Worm (Caenorhabditis elegans) whole organism, L3 larva: ENCODE measurements around the gene col-128.

Experiments
- R02D3.7 ChIP-seq: fragments of 150-350 bp; optimal IDR thresholded peaks from 2 replicates; lab custom pipeline; 2014; ENCODE audit warnings: missing biosample characterization, missing genetic modification characterization
- aly-2 ChIP-seq: fragments of 150-350 bp; optimal IDR thresholded peaks from 2 replicates; lab custom pipeline; 2014; ENCODE audit warnings: missing biosample characterization, missing genetic modification characterization
- ama-1 ChIP-seq: fragments of 150-350 bp; optimal IDR thresholded peaks from 2 replicates; lab custom pipeline; 2018
- ceh-16 ChIP-seq: sonication (generic microtip); optimal IDR thresholded peaks from 2 replicates; lab custom pipeline; 2017; ENCODE audit warnings: missing biosample characterization, missing genetic modification characterization
- ceh-28 ChIP-seq: fragments of 150-350 bp; optimal IDR thresholded peaks from 2 replicates; lab custom pipeline; 2014; ENCODE audit warnings: missing biosample characterization, missing genetic modification reagents, missing genetic modification characterization
- ceh-82 ChIP-seq: fragments of 150-350 bp; optimal IDR thresholded peaks from 2 replicates; lab custom pipeline; 2014; ENCODE audit warnings: missing biosample characterization, missing genetic modification characterization
- ceh-9 ChIP-seq: sonication (generic microtip); optimal IDR thresholded peaks from 2 replicates; lab custom pipeline; 2018; ENCODE audit warnings: missing biosample characterization, missing genetic modification characterization
- daf-12 ChIP-seq: fragments of 150-350 bp; optimal IDR thresholded peaks from 2 replicates; lab custom pipeline; 2014; ENCODE audit warnings: missing biosample characterization, missing genetic modification reagents, missing genetic modification characterization
- egl-27 ChIP-seq: sonication (generic microtip); optimal IDR thresholded peaks from 4 replicates; lab custom pipeline; 2017; ENCODE audit warnings: missing biosample characterization, missing genetic modification reagents, missing genetic modification characterization
- egl-5 ChIP-seq: fragments of 150-350 bp; optimal IDR thresholded peaks from 2 replicates; lab custom pipeline; 2017; ENCODE audit warnings: missing biosample characterization, missing genetic modification reagents, missing genetic modification characterization, inconsistent platforms
- elt-1 ChIP-seq: fragments of 150-350 bp; optimal IDR thresholded peaks from 2 replicates; lab custom pipeline; 2014; ENCODE audit warnings: missing biosample characterization, missing genetic modification characterization
- elt-2 ChIP-seq: sonication (generic microtip); optimal IDR thresholded peaks from 2 replicates; lab custom pipeline; 2016; ENCODE audit warnings: missing genetic modification reagents, mild to moderate bottlenecking, missing genetic modification characterization, missing compliant biosample characterization
- elt-3 ChIP-seq, 3 experiments: fragments of 150-350 bp in 1 of 3; sonication (generic microtip) in 2 of 3; optimal IDR thresholded peaks; 2 replicates in 2 of 3; 4 replicates in 1 of 3; lab custom pipeline; 2014 to 2017; ENCODE audit warnings: missing biosample characterization in 3 of 3, missing genetic modification characterization in 3 of 3
- eor-1 ChIP-seq, 2 experiments: fragments of 150-350 bp; optimal IDR thresholded peaks; 2 replicates each; lab custom pipeline; 2014 to 2018; ENCODE audit warnings: missing biosample characterization in 2 of 2, missing genetic modification characterization in 2 of 2
- fkh-10 ChIP-seq: sonication (generic microtip); optimal IDR thresholded peaks from 2 replicates; lab custom pipeline; 2017; ENCODE audit warnings: missing biosample characterization, missing genetic modification reagents, missing genetic modification characterization
- fkh-2 ChIP-seq: fragments of 150-350 bp; optimal IDR thresholded peaks from 2 replicates; lab custom pipeline; 2014; ENCODE audit warnings: missing biosample characterization, missing genetic modification reagents, missing genetic modification characterization
- jun-1 ChIP-seq: fragments of 150-350 bp; optimal IDR thresholded peaks from 2 replicates; lab custom pipeline; 2014; ENCODE audit warnings: missing biosample characterization, missing genetic modification reagents, missing genetic modification characterization
- lin-15B ChIP-seq: fragments of 150-350 bp; optimal IDR thresholded peaks from 2 replicates; lab custom pipeline; 2014; ENCODE audit warnings: missing biosample characterization, missing genetic modification characterization
- lin-39 ChIP-seq: fragments of 150-350 bp; optimal IDR thresholded peaks from 2 replicates; lab custom pipeline; 2018; ENCODE audit warnings: missing biosample characterization, missing genetic modification reagents, missing genetic modification characterization
- lsy-12 ChIP-seq: sonication (generic microtip); optimal IDR thresholded peaks from 2 replicates; lab custom pipeline; 2016; ENCODE audit warnings: mild to moderate bottlenecking, missing genetic modification characterization, missing compliant biosample characterization
- mdl-1 ChIP-seq: fragments of 150-350 bp; optimal IDR thresholded peaks from 2 replicates; lab custom pipeline; 2014; ENCODE audit warnings: missing biosample characterization, missing genetic modification characterization
- mml-1 ChIP-seq: fragments of 150-350 bp; sonication (generic microtip); optimal IDR thresholded peaks from 3 replicates; lab custom pipeline; 2014; ENCODE audit warnings: missing biosample characterization, missing genetic modification characterization
- nhr-11 ChIP-seq: fragments of 150-350 bp; optimal IDR thresholded peaks from 2 replicates; lab custom pipeline; 2014; ENCODE audit warnings: missing biosample characterization, missing genetic modification characterization
- nhr-23 ChIP-seq: fragments of 150-350 bp; optimal IDR thresholded peaks from 2 replicates; lab custom pipeline; 2014; ENCODE audit warnings: missing biosample characterization, missing genetic modification reagents, missing genetic modification characterization
- nhr-237 ChIP-seq: fragments of 150-350 bp; optimal IDR thresholded peaks from 2 replicates; lab custom pipeline; 2014; ENCODE audit warnings: missing biosample characterization, missing genetic modification characterization
- nhr-28 ChIP-seq: fragments of 150-350 bp; optimal IDR thresholded peaks from 2 replicates; lab custom pipeline; 2014; ENCODE audit warnings: missing biosample characterization, missing genetic modification characterization
- nhr-43 ChIP-seq: sonication (generic microtip); optimal IDR thresholded peaks from 2 replicates; lab custom pipeline; 2016; ENCODE audit warnings: mild to moderate bottlenecking, missing genetic modification characterization, missing compliant biosample characterization; ENCODE audit not compliant: poor library complexity, severe bottlenecking
- nhr-76 ChIP-seq: fragments of 150-350 bp; sonication (generic microtip); optimal IDR thresholded peaks from 5 replicates; lab custom pipeline; 2014; ENCODE audit warnings: missing biosample characterization, missing genetic modification characterization
- pqm-1 ChIP-seq: fragments of 150-350 bp; optimal IDR thresholded peaks from 2 replicates; lab custom pipeline; 2017; ENCODE audit warnings: missing biosample characterization, missing genetic modification characterization, inconsistent platforms
- sea-2 ChIP-seq: fragments of 150-350 bp; sonication (generic microtip); optimal IDR thresholded peaks from 4 replicates; lab custom pipeline; 2014; ENCODE audit warnings: missing biosample characterization, missing genetic modification reagents, missing genetic modification characterization
- skn-1 ChIP-seq: fragments of 150-350 bp; optimal IDR thresholded peaks from 2 replicates; lab custom pipeline; 2014; ENCODE audit warnings: missing biosample characterization, missing genetic modification characterization
- snpc-4 ChIP-seq: fragments of 150-350 bp; optimal IDR thresholded peaks from 2 replicates; lab custom pipeline; 2014; ENCODE audit warnings: missing biosample characterization, missing genetic modification characterization
- tbx-2 ChIP-seq: sonication (generic microtip); optimal IDR thresholded peaks from 2 replicates; lab custom pipeline; 2016; ENCODE audit warnings: mild to moderate bottlenecking, missing genetic modification characterization, missing compliant biosample characterization
- unc-39 ChIP-seq: sonication (generic microtip); optimal IDR thresholded peaks from 4 replicates; lab custom pipeline; 2017; ENCODE audit warnings: missing biosample characterization, missing genetic modification characterization
- unc-62 ChIP-seq: fragments of 150-350 bp; sonication (generic microtip); optimal IDR thresholded peaks from 4 replicates; lab custom pipeline; 2014; ENCODE audit warnings: missing biosample characterization, missing genetic modification reagents, missing genetic modification characterization
- zag-1 ChIP-seq: fragments of 150-350 bp; optimal IDR thresholded peaks from 2 replicates; lab custom pipeline; 2014; ENCODE audit warnings: missing biosample characterization, missing genetic modification characterization
- ztf-11 ChIP-seq: fragments of 150-350 bp; optimal IDR thresholded peaks from 2 replicates; lab custom pipeline; 2014; ENCODE audit warnings: missing biosample characterization, missing genetic modification characterization
- ztf-4 ChIP-seq: fragments of 150-350 bp; optimal IDR thresholded peaks from 2 replicates; lab custom pipeline; 2014; ENCODE audit warnings: missing biosample characterization, missing genetic modification characterization

The col-128 gene

DNA sequence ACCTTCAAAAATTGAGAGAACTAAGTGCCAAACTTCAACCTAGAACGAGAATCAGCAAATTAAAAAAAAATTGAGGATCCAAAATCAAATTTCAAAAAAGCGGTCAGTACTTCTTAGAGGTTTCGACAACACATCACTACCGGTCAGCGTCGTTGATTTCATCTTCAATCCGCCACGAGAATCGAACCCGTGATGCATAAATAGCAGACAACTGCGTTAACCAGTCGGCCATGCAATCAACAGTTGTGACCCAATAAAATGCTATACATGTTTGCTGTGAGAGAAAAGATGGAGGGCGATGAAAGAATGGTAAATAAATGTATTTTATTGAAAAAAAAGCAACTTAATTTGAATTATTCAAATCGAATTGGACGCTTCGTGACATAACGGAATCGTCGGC lies 2.1 kb downstream of the col-128 start (continued):
- TF ChIP-seq sea-2 (GFP tag; lab: Kevin White, UChicago) (no peak), eor-1 (tag; optimal IDR thresholded peaks at IDR 0.05; lab: Kevin White, UChicago) (no peak), ceh-9 (no peak), aly-2 (tag; lab: Kevin White, UChicago) (no peak), unc-39 (tag; lab: Kevin White, UChicago) (no peak)

DNA sequence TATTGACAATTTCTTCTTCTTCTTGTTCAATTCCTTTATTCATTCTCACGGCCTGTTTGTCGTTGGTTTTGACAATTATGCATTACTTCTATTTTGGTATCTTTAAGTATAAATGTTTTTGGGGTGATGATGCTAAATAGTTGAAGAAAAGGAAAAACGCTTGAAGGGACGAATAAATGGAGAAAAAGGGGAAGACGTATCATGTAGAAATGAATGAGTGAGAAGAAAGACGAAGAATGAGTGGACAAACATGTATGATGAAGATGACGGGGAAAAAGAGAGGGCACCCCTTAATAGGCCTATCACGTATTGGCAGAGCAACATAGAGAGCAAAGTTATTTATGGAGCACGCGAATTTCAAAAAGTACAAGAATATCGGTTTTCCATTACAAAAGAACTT lies 3.1 kb downstream of the col-128 start, which contains the start of gene M04B2.7:
Gene M04B2.7 (minus strand): TSS at position 101 of the 400 bp plus-strand sequence.
- TF ChIP-seq elt-3 (tag; optimal IDR thresholded peaks at IDR 0.05; lab: Kevin White, UChicago): no peak
- no peak for TF ChIP-seq eor-1 (tag; optimal IDR thresholded peaks at IDR 0.05; lab: Kevin White, UChicago)
- no peak for TF ChIP-seq nhr-23
- TF ChIP-seq pqm-1 (tag; lab: Kevin White, UChicago): no peak
- TF ChIP-seq ama-1 (lab: Kevin White, UChicago): no peak
- no peak for TF ChIP-seq lin-15B
- no peak for TF ChIP-seq ztf-4 (tag; lab: Kevin White, UChicago)
- no peak for TF ChIP-seq daf-12 (tag; lab: Kevin White, UChicago)
- TF ChIP-seq ztf-11 (tag; lab: Kevin White, UChicago): no peak
- no peak for TF ChIP-seq unc-39 (tag; lab: Kevin White, UChicago)
- no peak for TF ChIP-seq sea-2 (GFP tag; lab: Kevin White, UChicago)
- TF ChIP-seq mml-1 (tag; lab: Kevin White, UChicago): no peak
- no peak for TF ChIP-seq nhr-76 (tag; lab: Kevin White, UChicago)
- TF ChIP-seq zag-1 (tag; lab: Kevin White, UChicago): no peak
- no peak for TF ChIP-seq ceh-16 (tag; lab: Kevin White, UChicago)
- TF ChIP-seq fkh-10 (GFP tag; lab: Kevin White, UChicago): no peak
- no peak for TF ChIP-seq elt-2 (tag; lab: Kevin White, UChicago)
- TF ChIP-seq nhr-237 (tag; lab: Kevin White, UChicago): no peak
- TF ChIP-seq snpc-4: no peak
- TF ChIP-seq, all 47 proteins: peak for 0

DNA sequence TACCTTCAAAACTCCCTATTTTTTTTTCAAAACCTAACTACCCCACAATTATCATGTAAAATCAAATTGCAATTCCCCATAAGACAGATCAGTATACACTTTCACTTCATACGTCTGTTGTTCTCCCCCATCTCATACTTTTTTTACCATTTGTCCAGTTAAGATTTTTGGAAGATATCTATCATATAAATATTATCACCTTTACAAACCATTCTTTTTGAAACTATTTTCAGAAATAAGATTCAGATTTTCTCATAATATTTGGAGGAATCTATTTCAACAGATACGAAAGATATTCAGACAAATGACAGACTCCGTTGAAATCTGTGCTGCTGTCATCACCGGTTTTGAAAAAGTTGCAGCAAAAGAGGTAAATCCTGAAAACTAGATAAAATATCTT lies 24.0 kb downstream of the col-128 start, which contains the start of gene M04B2.2:
Gene M04B2.2 (plus strand): TSS at position 301 of the 400 bp plus-strand sequence.
- TF ChIP-seq lsy-12 (tag; lab: Kevin White, UChicago): no peak
- no peak for TF ChIP-seq egl-5 (tag; lab: Kevin White, UChicago)
- no peak for TF ChIP-seq daf-12 (tag; lab: Kevin White, UChicago)
- no peak for TF ChIP-seq ceh-82 (tag; lab: Kevin White, UChicago)
- TF ChIP-seq nhr-11 (tag; lab: Kevin White, UChicago): no peak
- TF ChIP-seq fkh-2 (tag; lab: Kevin White, UChicago): no peak
- TF ChIP-seq lin-39 (tag; lab: Kevin White, UChicago): no peak
- peak; percentile 34 for TF ChIP-seq ama-1 (lab: Kevin White, UChicago)
- TF ChIP-seq skn-1: no peak
- no peak for TF ChIP-seq nhr-28
- TF ChIP-seq snpc-4: no peak
- no peak for TF ChIP-seq ztf-4 (tag; lab: Kevin White, UChicago)
- no peak for TF ChIP-seq jun-1 (tag; lab: Kevin White, UChicago)
- no peak for TF ChIP-seq mdl-1 (tag; lab: Kevin White, UChicago)
- no peak for TF ChIP-seq elt-1 (tag; lab: Kevin White, UChicago)
- no peak for TF ChIP-seq nhr-43 (tag; lab: Kevin White, UChicago)
- no peak for TF ChIP-seq ceh-9
- no peak for TF ChIP-seq ceh-16 (tag; lab: Kevin White, UChicago)
- TF ChIP-seq tbx-2 (tag; lab: Kevin White, UChicago): peak; percentile 3
- no peak for TF ChIP-seq egl-27 (tag; lab: Kevin White, UChicago)
- peak; percentile 17 for TF ChIP-seq R02D3.7
- TF ChIP-seq nhr-23: peak; percentile 6
- TF ChIP-seq sea-2 (GFP tag; lab: Kevin White, UChicago): no peak
- TF ChIP-seq ceh-28 (tag; lab: Kevin White, UChicago): no peak
- TF ChIP-seq elt-3 (tag; optimal IDR thresholded peaks at IDR 0.05; lab: Kevin White, UChicago): no peak

DNA sequence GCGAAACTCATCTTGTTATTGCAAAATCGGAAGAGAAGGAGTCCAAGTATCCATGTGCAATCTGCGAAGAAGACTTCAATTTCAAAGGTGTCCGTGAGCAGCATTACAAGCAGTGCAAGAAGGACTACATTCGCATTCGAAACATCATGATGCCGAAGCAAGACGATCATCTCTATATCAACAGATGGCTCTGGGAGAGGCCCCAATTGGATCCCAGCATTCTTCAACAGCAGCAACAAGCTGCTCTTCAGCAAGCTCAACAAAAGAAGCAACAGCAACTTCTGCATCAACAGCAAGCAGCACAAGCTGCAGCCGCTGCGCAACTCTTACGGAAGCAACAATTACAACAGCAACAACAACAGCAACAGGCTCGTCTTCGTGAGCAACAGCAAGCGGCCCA lies 25.6 kb downstream of the col-128 start:
- TF ChIP-seq mdl-1 (tag; lab: Kevin White, UChicago): no peak
- no peak for TF ChIP-seq nhr-76 (tag; lab: Kevin White, UChicago)
- no peak for TF ChIP-seq eor-1 (tag; optimal IDR thresholded peaks at IDR 0.05; lab: Kevin White, UChicago)
- no peak for TF ChIP-seq zag-1 (tag; lab: Kevin White, UChicago)
- no peak for TF ChIP-seq lsy-12 (tag; lab: Kevin White, UChicago)
- no peak for TF ChIP-seq elt-3 (tag; optimal IDR thresholded peaks at IDR 0.05; lab: Kevin White, UChicago)
- no peak for TF ChIP-seq ceh-28 (tag; lab: Kevin White, UChicago)
- no peak for TF ChIP-seq egl-27 (tag; lab: Kevin White, UChicago)
- TF ChIP-seq unc-62 (GFP tag; lab: Kevin White, UChicago): no peak
- TF ChIP-seq ama-1 (lab: Kevin White, UChicago): no peak
